Worm (Caenorhabditis elegans) whole organism, L4/young adult: ENCODE data around the gene trpp-5.

Experiments used
- W03F9.2 ChIP-seq: fragments of 150-350 bp; optimal IDR thresholded peaks from 2 replicates; lab custom pipeline; 2014; ENCODE audit warnings: missing biosample characterization, missing genetic modification characterization
- him-1 ChIP-seq: sonication (generic microtip); optimal IDR thresholded peaks from 2 replicates; lab custom pipeline; 2016; ENCODE audit warnings: missing genotype, missing genetic modification reagents, missing genetic modification characterization, missing compliant biosample characterization

DNA sequence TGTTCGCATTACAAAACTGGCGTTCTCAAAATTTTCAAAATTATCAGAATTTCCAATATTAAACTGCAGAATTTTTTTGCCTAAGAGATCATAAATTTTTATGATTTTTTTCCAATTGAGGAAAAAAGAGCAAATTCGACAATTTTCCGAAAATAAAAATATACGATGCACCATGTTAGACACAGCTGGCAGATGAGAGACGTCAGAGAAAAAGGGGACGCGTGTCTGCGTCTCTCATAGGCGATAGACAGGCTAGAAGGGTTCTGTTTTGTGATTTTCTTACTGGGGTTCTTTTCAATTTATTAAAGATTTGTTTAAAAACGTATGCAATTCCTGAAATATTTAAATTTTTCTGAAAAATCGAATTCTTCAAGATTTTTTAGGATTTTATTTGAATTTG, 39.2 kb downstream of the trpp-5 start:
- TF ChIP-seq W03F9.2 (tag; lab: Kevin White, UChicago) (no peak), him-1 (tag; lab: Kevin White, UChicago) (no peak)
